Fruit fly (Drosophila melanogaster) whole organism, adult: ENCODE measurements around the gene CG32655.

Experiments
- Hr96 ChIP-seq: fragments of 200-800 bp; sonication (Bioruptor generic); optimal IDR thresholded peaks from 2 replicates; lab custom pipeline; 2016; ENCODE audit warnings: missing biosample characterization, missing genetic modification characterization
- kay ChIP-seq: fragments of 200-800 bp; sonication (Bioruptor generic); peaks from one replicate; lab custom pipeline; 2016; ENCODE audit warnings: missing biosample characterization, missing genetic modification characterization, borderline replicate concordance
- tj ChIP-seq: fragments of 200-800 bp; sonication (Bioruptor generic); optimal IDR thresholded peaks from 3 replicates; lab custom pipeline; 2017; ENCODE audit warnings: missing biosample characterization, mild to moderate bottlenecking, missing genetic modification characterization, moderate library complexity

dm6 chrX:12258928-12259327, 23.3 kb upstream of the CG32655 start:
- no peak for TF ChIP-seq tj (GFP tag; lab: Kevin White, UChicago)
- TF ChIP-seq Hr96 (GFP tag; lab: Kevin White, UChicago): no peak
- TF ChIP-seq kay: no peak
